Fruit fly (Drosophila melanogaster) Kc167 (cell line): Measurements from ENCODE around the gene snu.

Source experiments
- insv ChIP-seq: fragments of >200 bp; optimal IDR thresholded peaks from 3 replicates; lab custom pipeline; 2018; ENCODE audit warnings: missing external identifiers
- psq ChIP-seq: fragments of >200 bp; optimal IDR thresholded peaks from 2 replicates; lab custom pipeline; 2017; ENCODE audit warnings: missing external identifiers
- ttk ChIP-seq: sonication (Bioruptor generic); optimal IDR thresholded peaks from 2 replicates; lab custom pipeline; 2017; ENCODE audit warnings: missing external identifiers

dm6 chr3R:28681834-28682464 is 7.1 kb downstream of the snu start:
- TF ChIP-seq psq (lab: Kevin White, UChicago) = no peak
- TF ChIP-seq ttk (lab: Kevin White, UChicago) = no peak
- no peak for TF ChIP-seq insv
